Worm (Caenorhabditis elegans) whole organism, L1 larva: ENCODE results near the gene Y110A2AL.9.

Experiments
- C04F5.9 ChIP-seq: sonication (generic microtip); optimal IDR thresholded peaks from 2 replicates; lab custom pipeline; 2016; ENCODE audit warnings: missing genetic modification characterization, missing compliant biosample characterization
- C16A3.4 ChIP-seq: fragments of 150-350 bp; optimal IDR thresholded peaks from 2 replicates; lab custom pipeline; 2014; ENCODE audit warnings: missing biosample characterization, missing genetic modification characterization
- C34B4.2 ChIP-seq: sonication (generic microtip); optimal IDR thresholded peaks from 2 replicates; lab custom pipeline; 2017; ENCODE audit warnings: mild to moderate bottlenecking, missing genetic modification characterization, missing compliant biosample characterization
- F16B12.6 ChIP-seq: fragments of 150-350 bp; optimal IDR thresholded peaks from 2 replicates; lab custom pipeline; 2014; ENCODE audit warnings: missing biosample characterization, missing genetic modification characterization
- Y116A8C.19 ChIP-seq: sonication (generic microtip); optimal IDR thresholded peaks from 2 replicates; lab custom pipeline; 2016; ENCODE audit warnings: missing compliant biosample characterization, missing genetic modification characterization, borderline replicate concordance
- aha-1 ChIP-seq: fragments of 150-350 bp; optimal IDR thresholded peaks from 2 replicates; lab custom pipeline; 2014; ENCODE audit warnings: missing biosample characterization, missing genetic modification characterization
- blmp-1 ChIP-seq: fragments of 150-350 bp; optimal IDR thresholded peaks from 2 replicates; lab custom pipeline; 2014; ENCODE audit warnings: missing biosample characterization, missing genetic modification characterization
- dsc-1 ChIP-seq: sonication (generic microtip); optimal IDR thresholded peaks from 2 replicates; lab custom pipeline; 2016; ENCODE audit warnings: mild to moderate bottlenecking, missing genetic modification characterization, missing compliant biosample characterization
- efl-1 ChIP-seq, 4 experiments: fragments of 150-350 bp; optimal IDR thresholded peaks in 3 of 4; peaks in 1 of 4; 1 replicate in 1 of 4; 2 replicates in 3 of 4; lab custom pipeline; 2014; ENCODE audit warnings: missing biosample characterization in 2 of 4, missing genetic modification characterization in 2 of 4, missing genetic modification reagents in 2 of 4
- efl-3 ChIP-seq: fragments of 200-800 bp; sonication (Bioruptor generic); optimal IDR thresholded peaks from 2 replicates; lab custom pipeline; 2018; ENCODE audit warnings: mild to moderate bottlenecking, missing genetic modification characterization, missing compliant biosample characterization
- egl-27 ChIP-seq, 2 experiments: fragments of 150-350 bp in 1 of 2; sonication (generic microtip); optimal IDR thresholded peaks; 3 replicates each; lab custom pipeline; 2017 to 2018; ENCODE audit warnings: missing biosample characterization in 2 of 2, missing genetic modification characterization in 2 of 2, missing genetic modification reagents in 2 of 2
- elt-2 ChIP-seq: sonication (generic microtip); optimal IDR thresholded peaks from 2 replicates; lab custom pipeline; 2016; ENCODE audit warnings: missing genetic modification characterization, mild to moderate bottlenecking, inconsistent platforms, missing compliant biosample characterization, missing genetic modification reagents
- elt-3 ChIP-seq, 6 experiments: fragments of 150-350 bp in 1 of 6; sonication (generic microtip); optimal IDR thresholded peaks; 2 replicates each; lab custom pipeline; 2017 to 2018; ENCODE audit warnings: missing biosample characterization in 6 of 6, missing genetic modification characterization in 6 of 6, inconsistent platforms in 1 of 6
- fkh-10 ChIP-seq: sonication (generic microtip); optimal IDR thresholded peaks from 2 replicates; lab custom pipeline; 2017; ENCODE audit warnings: missing biosample characterization, missing genetic modification reagents, missing genetic modification characterization
- fkh-4 ChIP-seq: sonication (generic microtip); optimal IDR thresholded peaks from 2 replicates; lab custom pipeline; 2016; ENCODE audit warnings: missing compliant biosample characterization, missing genetic modification characterization, borderline replicate concordance
- hpl-2 ChIP-seq: fragments of 150-350 bp; optimal IDR thresholded peaks from 2 replicates; lab custom pipeline; 2014; ENCODE audit warnings: missing biosample characterization, missing genetic modification reagents, missing genetic modification characterization
- irx-1 ChIP-seq: sonication (generic microtip); optimal IDR thresholded peaks from 2 replicates; lab custom pipeline; 2016; ENCODE audit warnings: missing genetic modification characterization, missing compliant biosample characterization
- isw-1 ChIP-seq: fragments of 200-800 bp; sonication (Bioruptor generic); IDR thresholded peaks from 2 replicates; pipeline ENCODE4 v1.3.6; 2022; ENCODE audit warnings: missing genetic modification characterization, missing compliant biosample characterization
- jun-1 ChIP-seq: fragments of 150-350 bp; optimal IDR thresholded peaks from 2 replicates; lab custom pipeline; 2014; ENCODE audit warnings: missing biosample characterization, missing genetic modification reagents, missing genetic modification characterization
- lin-13 ChIP-seq: fragments of 150-350 bp; optimal IDR thresholded peaks from 2 replicates; lab custom pipeline; 2014; ENCODE audit warnings: missing biosample characterization, missing genetic modification reagents, missing genetic modification characterization
- lin-39 ChIP-seq: fragments of 150-350 bp; optimal IDR thresholded peaks from 2 replicates; lab custom pipeline; 2014; ENCODE audit warnings: missing biosample characterization, missing genetic modification reagents, missing genetic modification characterization
- mef-2 ChIP-seq: fragments of 150-350 bp; optimal IDR thresholded peaks from 2 replicates; lab custom pipeline; 2014; ENCODE audit warnings: missing biosample characterization, missing genetic modification characterization
- mep-1 ChIP-seq: fragments of 150-350 bp; optimal IDR thresholded peaks from 2 replicates; lab custom pipeline; 2014; ENCODE audit warnings: missing biosample characterization, missing genetic modification characterization
- nhr-12 ChIP-seq: sonication (generic microtip); optimal IDR thresholded peaks from 2 replicates; lab custom pipeline; 2017; ENCODE audit warnings: missing biosample characterization, missing genetic modification characterization
- nhr-19 ChIP-seq: fragments of 200-800 bp; sonication (Bioruptor generic); conservative IDR thresholded peaks from 2 replicates; pipeline ENCODE4 v1.3.6; 2022; ENCODE audit warnings: missing genetic modification characterization, missing compliant biosample characterization
- nhr-20 ChIP-seq: sonication (generic microtip); optimal IDR thresholded peaks from 2 replicates; lab custom pipeline; 2016; ENCODE audit warnings: mild to moderate bottlenecking, missing genetic modification characterization, missing compliant biosample characterization
- nhr-28 ChIP-seq: fragments of 150-350 bp; optimal IDR thresholded peaks from 2 replicates; lab custom pipeline; 2014; ENCODE audit warnings: missing biosample characterization, missing genetic modification characterization
- nhr-71 ChIP-seq: sonication (generic microtip); optimal IDR thresholded peaks from 2 replicates; lab custom pipeline; 2016; ENCODE audit warnings: mild to moderate bottlenecking, missing genetic modification characterization, moderate library complexity, missing compliant biosample characterization
- nhr-76 ChIP-seq: sonication (generic microtip); optimal IDR thresholded peaks from 2 replicates; lab custom pipeline; 2017; ENCODE audit warnings: missing biosample characterization, missing genetic modification characterization
- nhr-77 ChIP-seq: fragments of 150-350 bp; optimal IDR thresholded peaks from 2 replicates; lab custom pipeline; 2014; ENCODE audit warnings: missing biosample characterization, missing genetic modification characterization
- nhr-84 ChIP-seq: sonication (generic microtip); optimal IDR thresholded peaks from 2 replicates; lab custom pipeline; 2017; ENCODE audit warnings: missing biosample characterization, missing genetic modification characterization
- nhr-85 ChIP-seq: sonication (generic microtip); peaks from one replicate; lab custom pipeline; 2016; ENCODE audit warnings: missing genetic modification characterization, inconsistent platforms, missing compliant biosample characterization
- pag-3 ChIP-seq: sonication (generic microtip); optimal IDR thresholded peaks from 2 replicates; lab custom pipeline; 2017; ENCODE audit warnings: missing genetic modification characterization, mild to moderate bottlenecking, missing compliant biosample characterization, antibody characterized with exemption, borderline replicate concordance; ENCODE audit not compliant: insufficient read depth
- pax-3 ChIP-seq: fragments of 200-800 bp; sonication (Bioruptor generic); optimal IDR thresholded peaks from 2 replicates; lab custom pipeline; 2018; ENCODE audit warnings: mild to moderate bottlenecking, missing genetic modification characterization, moderate library complexity, missing compliant biosample characterization
- pqm-1 ChIP-seq: sonication (generic microtip); optimal IDR thresholded peaks from 3 replicates; lab custom pipeline; 2017; ENCODE audit warnings: missing biosample characterization, missing genetic modification characterization
- snpc-4 ChIP-seq: fragments of 150-350 bp; optimal IDR thresholded peaks from 2 replicates; lab custom pipeline; 2014; ENCODE audit warnings: missing biosample characterization, missing genetic modification characterization
- snu-23 ChIP-seq: sonication (generic microtip); optimal IDR thresholded peaks from 2 replicates; lab custom pipeline; 2016; ENCODE audit warnings: missing genetic modification characterization, missing compliant biosample characterization
- sox-4 ChIP-seq: sonication (generic microtip); optimal IDR thresholded peaks from 2 replicates; lab custom pipeline; 2016; ENCODE audit warnings: missing genetic modification characterization, missing compliant biosample characterization
- sptf-1 ChIP-seq: fragments of 150-350 bp; optimal IDR thresholded peaks from 2 replicates; lab custom pipeline; 2014; ENCODE audit warnings: missing biosample characterization, missing genetic modification characterization
- sup-37 ChIP-seq: fragments of 200-800 bp; sonication (Bioruptor generic); optimal IDR thresholded peaks from 2 replicates; lab custom pipeline; 2018; ENCODE audit warnings: mild to moderate bottlenecking, missing genetic modification characterization, missing compliant biosample characterization
- swsn-7 ChIP-seq: sonication (generic microtip); optimal IDR thresholded peaks from 2 replicates; lab custom pipeline; 2016; ENCODE audit warnings: missing genetic modification characterization, missing compliant biosample characterization
- unc-86 ChIP-seq: sonication (generic microtip); optimal IDR thresholded peaks from 2 replicates; lab custom pipeline; 2016; ENCODE audit warnings: missing genetic modification characterization, missing compliant biosample characterization
- unc-98 ChIP-seq: fragments of 200-800 bp; sonication (Bioruptor generic); IDR thresholded peaks from 2 replicates; pipeline ENCODE4 v1.3.6; 2022; ENCODE audit warnings: missing genetic modification characterization, missing compliant biosample characterization
- zag-1 ChIP-seq: fragments of 150-350 bp; optimal IDR thresholded peaks from 2 replicates; lab custom pipeline; 2014; ENCODE audit warnings: missing biosample characterization, missing genetic modification characterization
- ztf-11 ChIP-seq, 2 experiments: sonication (generic microtip); optimal IDR thresholded peaks; 2 replicates each; lab custom pipeline; 2016 to 2017; ENCODE audit warnings: missing genetic modification characterization in 2 of 2, missing biosample characterization in 1 of 2, missing compliant biosample characterization in 1 of 2
- ztf-4 ChIP-seq: fragments of 150-350 bp; optimal IDR thresholded peaks from 2 replicates; lab custom pipeline; 2014; ENCODE audit warnings: missing biosample characterization, missing genetic modification characterization

Y110A2AL.9 gene

DNA sequence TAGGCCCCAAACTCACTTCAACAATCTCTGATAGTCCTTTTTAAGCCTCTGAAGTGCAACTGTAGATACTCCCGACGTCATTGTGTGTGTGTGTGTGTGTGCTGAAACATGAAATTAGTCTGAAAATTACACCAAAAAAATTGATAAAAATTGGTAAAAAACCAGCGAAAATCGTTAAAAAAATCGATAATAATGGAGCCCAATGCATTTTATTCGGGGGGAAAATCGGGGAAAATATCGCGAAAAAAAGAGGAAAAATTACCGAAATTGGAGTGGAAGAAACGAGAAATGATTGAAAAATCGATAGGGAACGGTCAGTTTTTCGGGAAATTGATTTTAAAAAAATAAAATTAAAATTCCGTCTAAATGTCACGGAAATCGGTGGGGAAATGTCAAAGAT, 33.8 kb upstream of the Y110A2AL.9 start, which contains the start of gene ubc-26:
Gene ubc-26, minus strand, starts transcription at position 101 of the 400 bp plus-strand sequence.
- TF ChIP-seq mef-2 (tag; lab: Kevin White, UChicago) (no peak), lin-13 (no peak), hpl-2 (GFP tag; lab: Kevin White, UChicago) (no peak), aha-1 (no peak), nhr-77 (tag; lab: Kevin White, UChicago) (no peak), isw-1 (GFP tag; lab: Robert Waterston, UW) (no peak)

DNA sequence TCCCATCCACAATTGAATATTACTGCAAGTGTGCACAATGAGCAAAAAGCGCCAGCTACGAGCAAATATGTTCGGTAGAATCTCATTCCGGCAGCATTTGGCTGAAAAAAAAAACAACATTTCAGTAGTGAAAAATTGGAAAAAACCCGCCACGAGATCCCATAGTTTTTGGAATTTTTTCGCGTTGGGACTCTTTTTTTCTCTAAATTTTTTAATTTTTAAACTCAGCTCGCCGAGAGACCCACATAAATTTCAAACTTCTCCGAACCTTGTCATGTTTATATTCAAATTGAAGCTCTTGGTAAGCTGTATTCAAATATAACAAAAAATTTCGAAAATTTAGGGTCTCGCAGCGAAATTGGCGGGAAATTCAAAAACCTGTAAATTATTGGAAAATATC, 27.9 kb upstream of the Y110A2AL.9 start, which contains the start of gene sqv-2:
Gene sqv-2, minus strand, starts transcription at position 101 of the 400 bp plus-strand sequence.
- TF ChIP-seq efl-1 (optimal IDR thresholded peaks at IDR 0.05; lab: Kevin White, UChicago) (no peak), efl-1 (GFP tag; optimal IDR thresholded peaks at IDR 0.05 in 1 of 2; lab: Kevin White, UChicago) (peak in 1 of 2 experiments; percentile 57), Y116A8C.19 (tag; lab: Kevin White, UChicago) (no peak)

ce11 chrII:2888957-2889630, 22.7 kb upstream of the Y110A2AL.9 start, which contains the start of gene pinn-1:
TSS of gene pinn-1 (minus strand) at chrII:2889007.
- TF ChIP-seq hpl-2 (GFP tag; lab: Kevin White, UChicago), result peak; percentile 56
- peak; percentile 81 for TF ChIP-seq mep-1 (tag; lab: Kevin White, UChicago)
- no peak for TF ChIP-seq sptf-1 (tag; lab: Kevin White, UChicago)
- TF ChIP-seq pax-3 (tag; lab: Kevin White, UChicago), result peak; percentile 97
- TF ChIP-seq ztf-11 (tag; optimal IDR thresholded peaks at IDR 0.05; lab: Kevin White, UChicago), result peak in 1 of 2 experiments; percentile 98
- TF ChIP-seq ztf-4 (tag; lab: Kevin White, UChicago), result peak; percentile 56
- TF ChIP-seq C04F5.9 (tag; lab: Kevin White, UChicago), result peak; percentile 97
- TF ChIP-seq C16A3.4 (tag; lab: Kevin White, UChicago), result peak; percentile 90
- TF ChIP-seq nhr-77 (tag; lab: Kevin White, UChicago), result peak; percentile 67
- TF ChIP-seq nhr-20, result peak; percentile 92
- TF ChIP-seq nhr-85, result peak; percentile 97
- TF ChIP-seq fkh-10 (GFP tag; lab: Kevin White, UChicago), result peak; percentile 75
- peak; percentile 97 for TF ChIP-seq dsc-1
- TF ChIP-seq sox-4 (tag; lab: Kevin White, UChicago), result peak; percentile 95
- TF ChIP-seq blmp-1 (tag; lab: Kevin White, UChicago), result peak; percentile 49
- peak; percentile 94 for TF ChIP-seq unc-98
- TF ChIP-seq snpc-4 (tag; lab: Kevin White, UChicago), result peak; percentile 75
- no peak for TF ChIP-seq nhr-12 (tag; lab: Kevin White, UChicago)
- peak; percentile 94 for TF ChIP-seq snu-23 (GFP tag; lab: Kevin White, UChicago)
- peak; percentile 61 for TF ChIP-seq F16B12.6
- no peak for TF ChIP-seq nhr-28 (tag; lab: Kevin White, UChicago)
- peak; percentile 88 for TF ChIP-seq Y116A8C.19 (tag; lab: Kevin White, UChicago)
- no peak for TF ChIP-seq nhr-76
- no peak for TF ChIP-seq egl-27 (tag; optimal IDR thresholded peaks at IDR 0.05; lab: Kevin White, UChicago)
- TF ChIP-seq fkh-4 (tag; lab: Kevin White, UChicago), result peak; percentile 99
- peak; percentile 81 for TF ChIP-seq lin-39 (tag; lab: Kevin White, UChicago)
- peak; percentile 49 for TF ChIP-seq pqm-1 (tag; lab: Kevin White, UChicago)
- peak in 2 of 6 experiments; percentile 74 to 76 for TF ChIP-seq elt-3 (tag; optimal IDR thresholded peaks at IDR 0.05; lab: Kevin White, UChicago)
- TF ChIP-seq C34B4.2, result peak; percentile 74
- peak; percentile 83 for TF ChIP-seq sup-37 (GFP tag; lab: Kevin White, UChicago)
- TF ChIP-seq zag-1 (tag; lab: Kevin White, UChicago), result no peak
- peak; percentile 92 for TF ChIP-seq nhr-19 (GFP tag; lab: Robert Waterston, UW)
- peak; percentile 93 for TF ChIP-seq swsn-7
- TF ChIP-seq irx-1 (tag; lab: Kevin White, UChicago), result peak; percentile 98
- peak; percentile 86 for TF ChIP-seq elt-2
- peak; percentile 89 for TF ChIP-seq efl-3 (GFP tag; lab: Kevin White, UChicago)
- peak; percentile 96 for TF ChIP-seq nhr-71 (tag; lab: Kevin White, UChicago)
- TF ChIP-seq jun-1, result peak; percentile 77
- no peak for TF ChIP-seq nhr-84 (tag; lab: Kevin White, UChicago)
- peak; percentile 87 to 89 for TF ChIP-seq efl-1 (optimal IDR thresholded peaks at IDR 0.05; lab: Kevin White, UChicago)
- peak; percentile 83 to 98 for TF ChIP-seq efl-1 (GFP tag; optimal IDR thresholded peaks at IDR 0.05 in 1 of 2; lab: Kevin White, UChicago)
- TF ChIP-seq unc-86 (tag; lab: Kevin White, UChicago), result peak; percentile 89
- peak; percentile 88 for TF ChIP-seq isw-1 (GFP tag; lab: Robert Waterston, UW)
- TF ChIP-seq mef-2 (tag; lab: Kevin White, UChicago), result peak; percentile 53
- no peak for TF ChIP-seq pag-3
